ENCODE assay signal across 5 worm cellular contexts in genomic region chrII:7393922-7394689, ce11.
TF ChIP-seq lines count a peak whose summit lies in the region.

No protein-coding gene starts in this region.

TF ChIP-seq in whole organism, L1 larva, 84 proteins besides CTCF, POLR2A, EP300 and RAD21 (continues in another document):
- TF ChIP-seq lin-14 (GFP tag; optimal IDR thresholded peaks at IDR 0.05; lab: Kevin White, UChicago) = peak; percentile 65
- TF ChIP-seq nhr-85 (tag; lab: Kevin White, UChicago) = peak; percentile 81
- no peak for TF ChIP-seq ztf-11 (tag; optimal IDR thresholded peaks at IDR 0.05; lab: Kevin White, UChicago)
- TF ChIP-seq mef-2 (tag; optimal IDR thresholded peaks at IDR 0.05; lab: Kevin White, UChicago) = no peak
- no peak for TF ChIP-seq pqm-1 (tag; optimal IDR thresholded peaks at IDR 0.05; lab: Kevin White, UChicago)
- TF ChIP-seq mdl-1 (tag; optimal IDR thresholded peaks at IDR 0.05; lab: Kevin White, UChicago) = peak in 1 of 2 experiments; percentile 9
- no peak for TF ChIP-seq nhr-28 (tag; optimal IDR thresholded peaks at IDR 0.05; lab: Kevin White, UChicago)
- TF ChIP-seq pax-3 (tag; optimal IDR thresholded peaks at IDR 0.05; lab: Kevin White, UChicago) = no peak
- TF ChIP-seq jun-1 (tag; optimal IDR thresholded peaks at IDR 0.05; lab: Kevin White, UChicago) = no peak
- peak; percentile 30 for TF ChIP-seq mep-1 (tag; optimal IDR thresholded peaks at IDR 0.05; lab: Kevin White, UChicago)
- TF ChIP-seq lin-35 (GFP tag; optimal IDR thresholded peaks at IDR 0.05; lab: Kevin White, UChicago) = peak in 1 of 2 experiments; percentile 19
- no peak for TF ChIP-seq nhr-76 (tag; optimal IDR thresholded peaks at IDR 0.05; lab: Kevin White, UChicago)
- TF ChIP-seq nhr-71 (tag; optimal IDR thresholded peaks at IDR 0.05; lab: Kevin White, UChicago) = peak; percentile 15
- no peak for TF ChIP-seq unc-62 (GFP tag; optimal IDR thresholded peaks at IDR 0.05; lab: Kevin White, UChicago)
- TF ChIP-seq nhr-11 (tag; optimal IDR thresholded peaks at IDR 0.05; lab: Kevin White, UChicago) = no peak
- peak; percentile 5 for TF ChIP-seq snu-23 (GFP tag; optimal IDR thresholded peaks at IDR 0.05; lab: Kevin White, UChicago)
- no peak for TF ChIP-seq lin-15B (tag; optimal IDR thresholded peaks at IDR 0.05; lab: Kevin White, UChicago)
- no peak for TF ChIP-seq ztf-4 (tag; optimal IDR thresholded peaks at IDR 0.05; lab: Kevin White, UChicago)
- TF ChIP-seq lin-13 (GFP tag; optimal IDR thresholded peaks at IDR 0.05; lab: Kevin White, UChicago) = peak; percentile 4

TF ChIP-seq in whole organism, L2 larva, 48 proteins besides CTCF, POLR2A, EP300 and RAD21:
- TF ChIP-seq elt-3 (tag; optimal IDR thresholded peaks at IDR 0.05; lab: Kevin White, UChicago) = no peak
- no peak for TF ChIP-seq nhr-77 (tag; optimal IDR thresholded peaks at IDR 0.05; lab: Kevin White, UChicago)
- TF ChIP-seq lin-39 (tag; optimal IDR thresholded peaks at IDR 0.05; lab: Kevin White, UChicago) = no peak
- TF ChIP-seq blmp-1 (tag; optimal IDR thresholded peaks at IDR 0.05; lab: Kevin White, UChicago; ENCODE audit: insufficient read depth) = no peak
- TF ChIP-seq F13H6.1 (tag; optimal IDR thresholded peaks at IDR 0.05; lab: Kevin White, UChicago) = no peak
- no peak for TF ChIP-seq R02D3.7 (tag; optimal IDR thresholded peaks at IDR 0.05; lab: Kevin White, UChicago)
- no peak for TF ChIP-seq fos-1 (tag; optimal IDR thresholded peaks at IDR 0.05; lab: Kevin White, UChicago)
- TF ChIP-seq peb-1 (tag; optimal IDR thresholded peaks at IDR 0.05; lab: Kevin White, UChicago) = no peak
- no peak for TF ChIP-seq nhr-12 (tag; optimal IDR thresholded peaks at IDR 0.05; lab: Kevin White, UChicago)
- peak; percentile 17 for TF ChIP-seq sem-4 (tag; optimal IDR thresholded peaks at IDR 0.05; lab: Kevin White, UChicago)
- TF ChIP-seq skn-1 (tag; optimal IDR thresholded peaks at IDR 0.05; lab: Kevin White, UChicago) = no peak
- TF ChIP-seq sma-9 (GFP tag; optimal IDR thresholded peaks at IDR 0.05; lab: Kevin White, UChicago) = no peak
- TF ChIP-seq sma-9 (tag; optimal IDR thresholded peaks at IDR 0.05; lab: Kevin White, UChicago) = no peak
- TF ChIP-seq nhr-25 (tag; optimal IDR thresholded peaks at IDR 0.05; lab: Kevin White, UChicago) = peak; percentile 15
- TF ChIP-seq egl-27 (tag; optimal IDR thresholded peaks at IDR 0.05; lab: Kevin White, UChicago) = no peak
- no peak for TF ChIP-seq ZK546.5 (tag; optimal IDR thresholded peaks at IDR 0.05; lab: Kevin White, UChicago)
- TF ChIP-seq nhr-23 (tag; optimal IDR thresholded peaks at IDR 0.05; lab: Kevin White, UChicago) = no peak
- TF ChIP-seq C34F6.9 (tag; optimal IDR thresholded peaks at IDR 0.05; lab: Kevin White, UChicago) = peak; percentile 27
- TF ChIP-seq lsy-2 (tag; optimal IDR thresholded peaks at IDR 0.05; lab: Kevin White, UChicago) = peak in 1 of 2 experiments; percentile 27

TF ChIP-seq in whole organism, L3 larva, 47 proteins besides CTCF, POLR2A, EP300 and RAD21:
- peak; percentile 28 for TF ChIP-seq nhr-25 (tag; optimal IDR thresholded peaks at IDR 0.05; lab: Kevin White, UChicago)
- TF ChIP-seq aly-2 (tag; optimal IDR thresholded peaks at IDR 0.05; lab: Kevin White, UChicago) = no peak
- TF ChIP-seq elt-2 (tag; optimal IDR thresholded peaks at IDR 0.05; lab: Kevin White, UChicago) = peak; percentile 12

TF ChIP-seq in whole organism, L4 larva, 104 proteins besides CTCF, POLR2A, EP300 and RAD21:
- no peak for TF ChIP-seq unc-39 (tag; optimal IDR thresholded peaks at IDR 0.05; lab: Kevin White, UChicago)
- no peak for TF ChIP-seq daf-16 (GFP tag; optimal IDR thresholded peaks at IDR 0.05; lab: Kevin White, UChicago)
- peak; percentile 75 for TF ChIP-seq daf-16 (tag; optimal IDR thresholded peaks at IDR 0.05; lab: Kevin White, UChicago)
- TF ChIP-seq hlh-30 (tag; optimal IDR thresholded peaks at IDR 0.05; lab: Kevin White, UChicago; ENCODE audit: insufficient read depth) = peak; percentile 81
- TF ChIP-seq dmd-8 (GFP tag; IDR thresholded peaks at IDR 0.05; lab: Robert Waterston, UW) = no peak
- no peak for TF ChIP-seq mes-2 (tag; optimal IDR thresholded peaks at IDR 0.05; lab: Kevin White, UChicago; ENCODE audit: poor library complexity, severe bottlenecking)
- no peak for TF ChIP-seq zfp-3 (GFP tag; conservative IDR thresholded peaks at IDR 0.05; lab: Robert Waterston, UW)
- TF ChIP-seq nhr-28 (tag; optimal IDR thresholded peaks at IDR 0.05; lab: Kevin White, UChicago) = peak; percentile 19
- no peak for TF ChIP-seq ceh-62 (tag; optimal IDR thresholded peaks at IDR 0.05; lab: Kevin White, UChicago)
- peak; percentile 58 to 81 for TF ChIP-seq hif-1 (tag; optimal IDR thresholded peaks at IDR 0.05; lab: Kevin White, UChicago)
- 0 out of 2 replicates have a peak, but pooled peaks have one; percentile 11 for TF ChIP-seq dmd-6 (GFP tag; IDR thresholded peaks at IDR 0.05; lab: Robert Waterston, UW)
- no peak for TF ChIP-seq tra-1 (GFP tag; IDR thresholded peaks at IDR 0.05; lab: Robert Waterston, UW)
- TF ChIP-seq nhr-77 (tag; optimal IDR thresholded peaks at IDR 0.05; lab: Kevin White, UChicago) = no peak
- TF ChIP-seq dpl-1 (GFP tag; optimal IDR thresholded peaks at IDR 0.05; lab: Kevin White, UChicago) = no peak
- peak; percentile 8 for TF ChIP-seq dve-1 (tag; optimal IDR thresholded peaks at IDR 0.05; lab: Kevin White, UChicago; ENCODE audit: insufficient read depth)
- no peak for TF ChIP-seq egl-43 (GFP tag; IDR thresholded peaks at IDR 0.05; lab: Robert Waterston, UW)
- no peak for TF ChIP-seq nhr-10 (tag; optimal IDR thresholded peaks at IDR 0.05; lab: Kevin White, UChicago)
- TF ChIP-seq lsy-2 (tag; optimal IDR thresholded peaks at IDR 0.05; lab: Kevin White, UChicago) = peak in 1 of 2 experiments; percentile 5
- TF ChIP-seq ama-1 (optimal IDR thresholded peaks at IDR 0.05; lab: Kevin White, UChicago) = no peak
- no peak for TF ChIP-seq mep-1 (tag; optimal IDR thresholded peaks at IDR 0.05; lab: Kevin White, UChicago)
- TF ChIP-seq F49E8.2 (tag; optimal IDR thresholded peaks at IDR 0.05; lab: Kevin White, UChicago; ENCODE audit: borderline replicate concordance) = no peak
- peak; percentile 98 for TF ChIP-seq aha-1 (tag; lab: Kevin White, UChicago)
- peak; percentile 16 for TF ChIP-seq T20F7.1 (GFP tag; optimal IDR thresholded peaks at IDR 0.05; lab: Kevin White, UChicago)

TF ChIP-seq in whole organism, young adult, 124 proteins besides CTCF, POLR2A, EP300 and RAD21 (continues in another document):
- TF ChIP-seq zim-3 (tag; optimal IDR thresholded peaks at IDR 0.05; lab: Kevin White, UChicago) (no peak), ceh-100 (GFP tag; IDR thresholded peaks at IDR 0.05; lab: Robert Waterston, UW) (no peak), ztf-3 (GFP tag; optimal IDR thresholded peaks at IDR 0.05; lab: Kevin White, UChicago) (no peak), lsl-1 (GFP tag; optimal IDR thresholded peaks at IDR 0.05; lab: Kevin White, UChicago) (peak; percentile 87), mel-28 (tag; optimal IDR thresholded peaks at IDR 0.05; lab: Kevin White, UChicago; ENCODE audit: borderline replicate concordance) (no peak), dox-1 (GFP tag; IDR thresholded peaks at IDR 0.05; lab: Robert Waterston, UW) (no peak), Y53G8AR.9 (GFP tag; conservative IDR thresholded peaks at IDR 0.05; lab: Robert Waterston, UW) (no peak), let-607 (tag; optimal IDR thresholded peaks at IDR 0.05; lab: Kevin White, UChicago) (no peak), dpl-1 (GFP tag; optimal IDR thresholded peaks at IDR 0.05; lab: Kevin White, UChicago) (no peak), tlf-1 (GFP tag; optimal IDR thresholded peaks at IDR 0.05; lab: Kevin White, UChicago) (no peak), ceh-91 (GFP tag; IDR thresholded peaks at IDR 0.05; lab: Robert Waterston, UW) (0 out of 2 replicates have a peak, but pooled peaks have one; percentile 34), nhr-120 (GFP tag; IDR thresholded peaks at IDR 0.05; lab: Robert Waterston, UW) (no peak), cebp-1 (GFP tag; IDR thresholded peaks at IDR 0.05; lab: Robert Waterston, UW) (no peak), cebp-1 (tag; optimal IDR thresholded peaks at IDR 0.05; lab: Kevin White, UChicago) (peak; percentile 3), lir-1 (GFP tag; conservative IDR thresholded peaks at IDR 0.05; lab: Robert Waterston, UW) (no peak), snpc-1.1 (tag; optimal IDR thresholded peaks at IDR 0.05; lab: Kevin White, UChicago; ENCODE audit: insufficient read depth) (no peak), hmg-1.2 (GFP tag; IDR thresholded peaks at IDR 0.05; lab: Robert Waterston, UW) (no peak), atf-7 (tag; optimal IDR thresholded peaks at IDR 0.05; lab: Kevin White, UChicago) (no peak), F57A8.1 (GFP tag; optimal IDR thresholded peaks at IDR 0.05; lab: Kevin White, UChicago) (no peak), Y56A3A.18 (GFP tag; IDR thresholded peaks at IDR 0.05; lab: Robert Waterston, UW) (no peak), attf-3 (GFP tag; conservative IDR thresholded peaks at IDR 0.05; lab: Robert Waterston, UW) (no peak), nhr-179 (tag; optimal IDR thresholded peaks at IDR 0.05; lab: Kevin White, UChicago) (no peak), F55B11.4 (tag; optimal IDR thresholded peaks at IDR 0.05; lab: Kevin White, UChicago; ENCODE audit: borderline replicate concordance, insufficient read depth) (no peak), snpc-4 (GFP tag; optimal IDR thresholded peaks at IDR 0.05; lab: Kevin White, UChicago) (no peak), snpc-4 (tag; optimal IDR thresholded peaks at IDR 0.05; lab: Kevin White, UChicago) (no peak), unc-130 (GFP tag; optimal IDR thresholded peaks at IDR 0.05; lab: Kevin White, UChicago) (no peak), Y79H2A.3 (GFP tag; conservative IDR thresholded peaks at IDR 0.05; lab: Robert Waterston, UW) (no peak), rcor-1 (GFP tag; IDR thresholded peaks at IDR 0.05; lab: Robert Waterston, UW) (no peak), xnd-1 (tag; optimal IDR thresholded peaks at IDR 0.05; lab: Kevin White, UChicago) (peak; percentile 70), ztf-18 (tag; optimal IDR thresholded peaks at IDR 0.05; lab: Kevin White, UChicago) (no peak), F33H1.4 (GFP tag; IDR thresholded peaks at IDR 0.05; lab: Robert Waterston, UW) (peak; percentile 85), T26A5.8 (tag; optimal IDR thresholded peaks at IDR 0.05; lab: Kevin White, UChicago) (no peak), nfya-1 (tag; optimal IDR thresholded peaks at IDR 0.05; lab: Kevin White, UChicago; ENCODE audit: borderline replicate concordance, insufficient read depth) (no peak), him-1 (tag; optimal IDR thresholded peaks at IDR 0.05; lab: Kevin White, UChicago) (peak; percentile 49), aptf-3 (GFP tag; IDR thresholded peaks at IDR 0.05; lab: Robert Waterston, UW) (no peak), Y67H2A.10 (GFP tag; conservative IDR thresholded peaks at IDR 0.05; lab: Robert Waterston, UW) (no peak), ceh-27 (GFP tag; optimal IDR thresholded peaks at IDR 0.05; lab: Kevin White, UChicago) (no peak), attf-5 (GFP tag; optimal IDR thresholded peaks at IDR 0.05; lab: Kevin White, UChicago) (no peak)
